Fruit fly (Drosophila melanogaster) whole organism, embryonic: ENCODE data around the gene Ctl1.

Experiments
- ATbp ChIP-seq: fragments of 200-800 bp; sonication (Bioruptor generic); optimal IDR thresholded peaks from 2 replicates; lab custom pipeline; 2017; ENCODE audit warnings: missing biosample characterization, mild to moderate bottlenecking, missing genetic modification characterization, missing genetic modification reagents
- Blimp-1 ChIP-seq: fragments of 200-800 bp; sonication (Bioruptor generic); optimal IDR thresholded peaks from 3 replicates; lab custom pipeline; 2018; ENCODE audit warnings: missing biosample characterization, missing genetic modification characterization, mild to moderate bottlenecking, moderate library complexity, missing genetic modification reagents
- CG12769 ChIP-seq: fragments of 200-800 bp; sonication (Bioruptor generic); optimal IDR thresholded peaks from 2 replicates; lab custom pipeline; 2019; ENCODE audit warnings: missing biosample characterization, mild to moderate bottlenecking, missing genetic modification characterization, moderate library complexity
- CG12942 ChIP-seq: fragments of 200-800 bp; sonication (Bioruptor generic); optimal IDR thresholded peaks from 3 replicates; lab custom pipeline; 2016; ENCODE audit warnings: missing biosample characterization, missing genetic modification characterization
- CG13296 ChIP-seq: fragments of 200-800 bp; sonication (Bioruptor generic); optimal IDR thresholded peaks from 3 replicates; lab custom pipeline; 2018; ENCODE audit warnings: missing biosample characterization, mild to moderate bottlenecking, missing genetic modification characterization
- CG14441 ChIP-seq: fragments of 200-800 bp; sonication (Bioruptor generic); IDR thresholded peaks from 2 replicates; pipeline ENCODE4 v1.3.6; 2022; ENCODE audit warnings: missing biosample characterization, missing genetic modification characterization
- CG14860 ChIP-seq: fragments of 200-800 bp; sonication (Bioruptor generic); IDR thresholded peaks from 3 replicates; pipeline ENCODE4 v1.3.6; 2022; ENCODE audit warnings: missing biosample characterization, missing genetic modification characterization; ENCODE audit not compliant: partially characterized antibody
- CG15514 ChIP-seq: fragments of 200-800 bp; sonication (Bioruptor generic); optimal IDR thresholded peaks from 3 replicates; lab custom pipeline; 2017; ENCODE audit warnings: missing biosample characterization, missing genetic modification characterization, mild to moderate bottlenecking, moderate library complexity, missing genetic modification reagents
- CG16813 ChIP-seq: fragments of 200-800 bp; sonication (Bioruptor generic); IDR thresholded peaks from 3 replicates; pipeline ENCODE4 v1.3.6; 2022; ENCODE audit warnings: missing biosample characterization, missing genetic modification characterization; ENCODE audit not compliant: partially characterized antibody
- CG17802 ChIP-seq: fragments of 200-800 bp; sonication (Bioruptor generic); optimal IDR thresholded peaks from 2 replicates; lab custom pipeline; 2018; ENCODE audit warnings: missing biosample characterization, mild to moderate bottlenecking, missing genetic modification characterization, moderate library complexity
- CG18262 ChIP-seq: fragments of 200-800 bp; optimal IDR thresholded peaks from 3 replicates; lab custom pipeline; 2019; ENCODE audit warnings: missing biosample characterization, mild to moderate bottlenecking, missing genetic modification characterization, moderate library complexity
- CG2678 ChIP-seq: fragments of 200-800 bp; sonication (Bioruptor generic); optimal IDR thresholded peaks from 3 replicates; lab custom pipeline; 2019; ENCODE audit warnings: missing biosample characterization, mild to moderate bottlenecking, missing genetic modification characterization, moderate library complexity
- CG6654 ChIP-seq: fragments of 200-800 bp; sonication (Bioruptor generic); optimal IDR thresholded peaks from 2 replicates; lab custom pipeline; 2017; ENCODE audit warnings: missing biosample characterization, mild to moderate bottlenecking, missing genetic modification characterization
- CG9817 ChIP-seq: fragments of 200-800 bp; sonication (Bioruptor generic); optimal IDR thresholded peaks from 2 replicates; lab custom pipeline; 2018; ENCODE audit warnings: missing biosample characterization, mild to moderate bottlenecking, missing genetic modification characterization, moderate library complexity
- Dad ChIP-seq: fragments of 200-800 bp; sonication (Bioruptor generic); optimal IDR thresholded peaks from 3 replicates; lab custom pipeline; 2016; ENCODE audit warnings: missing biosample characterization, missing genetic modification characterization
- Deaf1 ChIP-seq: fragments of 200-800 bp; optimal IDR thresholded peaks from 3 replicates; lab custom pipeline; 2019; ENCODE audit warnings: missing biosample characterization, mild to moderate bottlenecking, missing genetic modification characterization, moderate library complexity
- Ets97D ChIP-seq: fragments of 200-800 bp; sonication (Bioruptor generic); optimal IDR thresholded peaks from 3 replicates; lab custom pipeline; 2016; ENCODE audit warnings: missing biosample characterization, missing genetic modification characterization
- H15 ChIP-seq: fragments of 200-800 bp; sonication (Bioruptor generic); IDR thresholded peaks from 3 replicates; pipeline ENCODE4 v1.3.6; 2022; ENCODE audit warnings: missing biosample characterization, missing genetic modification characterization
- HLHmδ ChIP-seq: fragments of 200-800 bp; sonication (Bioruptor generic); optimal IDR thresholded peaks from 2 replicates; lab custom pipeline; 2018; ENCODE audit warnings: missing biosample characterization, mild to moderate bottlenecking, missing genetic modification characterization, moderate library complexity
- HmgZ ChIP-seq: fragments of 200-800 bp; sonication (Bioruptor generic); optimal IDR thresholded peaks from 2 replicates; lab custom pipeline; 2018; ENCODE audit warnings: missing biosample characterization, mild to moderate bottlenecking, missing genetic modification characterization
- MTF-1 ChIP-seq: fragments of 200-800 bp; sonication (Bioruptor generic); optimal IDR thresholded peaks from 2 replicates; lab custom pipeline; 2018; ENCODE audit warnings: missing biosample characterization, mild to moderate bottlenecking, missing genetic modification characterization, borderline replicate concordance
- Optix ChIP-seq: fragments of 200-800 bp; sonication (Bioruptor generic); IDR thresholded peaks from 3 replicates; pipeline ENCODE4 v1.3.6; 2022; ENCODE audit warnings: missing biosample characterization, missing genetic modification characterization
- Pdp1 ChIP-seq, 2 experiments: fragments of 200-800 bp; sonication (Bioruptor generic); optimal IDR thresholded peaks; 3 replicates each; lab custom pipeline; 2016; ENCODE audit warnings: missing biosample characterization in 2 of 2, missing genetic modification characterization in 2 of 2, mild to moderate bottlenecking in 1 of 2, moderate library complexity in 1 of 2
- Rfx ChIP-seq: fragments of 200-800 bp; sonication (Bioruptor generic); IDR thresholded peaks from 2 replicates; pipeline ENCODE4 v1.3.6; 2022; ENCODE audit warnings: missing biosample characterization, missing genetic modification characterization
- Ssrp ChIP-seq: fragments of 200-800 bp; sonication (Bioruptor generic); optimal IDR thresholded peaks from 2 replicates; lab custom pipeline; 2018; ENCODE audit warnings: missing biosample characterization, mild to moderate bottlenecking, missing genetic modification characterization, moderate library complexity
- Xrp1 ChIP-seq: fragments of 200-800 bp; sonication (Bioruptor generic); IDR thresholded peaks from 2 replicates; pipeline ENCODE4 v1.3.6; 2022; ENCODE audit warnings: missing biosample characterization, missing genetic modification characterization
- ab ChIP-seq: fragments of 200-800 bp; sonication (Bioruptor generic); optimal IDR thresholded peaks from 2 replicates; lab custom pipeline; 2016; ENCODE audit warnings: missing biosample characterization, missing genetic modification characterization
- az2 ChIP-seq: fragments of 200-800 bp; sonication (Bioruptor generic); optimal IDR thresholded peaks from 3 replicates; lab custom pipeline; 2016; ENCODE audit warnings: missing biosample characterization, missing genetic modification characterization
- corto ChIP-seq: fragments of 200-800 bp; sonication (Bioruptor generic); optimal IDR thresholded peaks from 2 replicates; lab custom pipeline; 2016; ENCODE audit warnings: missing biosample characterization, mild to moderate bottlenecking, missing genetic modification characterization, moderate library complexity
- emc ChIP-seq: fragments of 200-800 bp; sonication (Bioruptor generic); optimal IDR thresholded peaks from 2 replicates; lab custom pipeline; 2016; ENCODE audit warnings: missing biosample characterization, missing genetic modification characterization
- ems ChIP-seq: fragments of 200-800 bp; sonication (Bioruptor generic); optimal IDR thresholded peaks from 3 replicates; lab custom pipeline; 2016; ENCODE audit warnings: missing biosample characterization, missing genetic modification characterization
- eyg ChIP-seq: fragments of 200-800 bp; sonication (Bioruptor generic); optimal IDR thresholded peaks from 3 replicates; lab custom pipeline; 2016; ENCODE audit warnings: missing biosample characterization, missing genetic modification characterization
- grn ChIP-seq: fragments of 200-800 bp; sonication (Bioruptor generic); optimal IDR thresholded peaks from 3 replicates; lab custom pipeline; 2017; ENCODE audit warnings: missing biosample characterization, missing genetic modification characterization
- gsb-n ChIP-seq: fragments of 200-800 bp; sonication (Bioruptor generic); optimal IDR thresholded peaks from 3 replicates; lab custom pipeline; 2018; ENCODE audit warnings: missing biosample characterization, mild to moderate bottlenecking, missing genetic modification characterization
- hkb ChIP-seq, 2 experiments: fragments of 200-800 bp in 1 of 2; fragments of >200 bp in 1 of 2; sonication (Bioruptor generic) in 1 of 2; IDR thresholded peaks in 1 of 2; optimal IDR thresholded peaks in 1 of 2; 2 replicates each; pipeline versions ENCODE4 v1.3.6 to Lab custom; 2017 to 2022; ENCODE audit warnings: missing biosample characterization in 1 of 2, missing genetic modification characterization in 1 of 2
- kni ChIP-seq: fragments of 200-800 bp; sonication (Bioruptor generic); optimal IDR thresholded peaks from 3 replicates; lab custom pipeline; 2017; ENCODE audit warnings: mild to moderate bottlenecking, missing biosample characterization, missing genetic modification reagents, missing genetic modification characterization
- lab ChIP-seq: fragments of 200-800 bp; sonication (Bioruptor generic); optimal IDR thresholded peaks from 3 replicates; lab custom pipeline; 2017; ENCODE audit warnings: missing biosample characterization, missing genetic modification characterization, mild to moderate bottlenecking, moderate library complexity, missing genetic modification reagents
- maf-S ChIP-seq: fragments of 200-800 bp; sonication (Bioruptor generic); optimal IDR thresholded peaks from 2 replicates; lab custom pipeline; 2016; ENCODE audit warnings: missing biosample characterization, missing genetic modification characterization
- mld ChIP-seq: fragments of 200-800 bp; sonication (Bioruptor generic); IDR thresholded peaks from 3 replicates; pipeline ENCODE4 v1.3.6; 2022; ENCODE audit warnings: missing biosample characterization, missing genetic modification characterization; ENCODE audit not compliant: partially characterized antibody
- oc ChIP-seq: fragments of 200-800 bp; sonication (Bioruptor generic); optimal IDR thresholded peaks from 2 replicates; lab custom pipeline; 2018; ENCODE audit warnings: missing biosample characterization, mild to moderate bottlenecking, missing genetic modification characterization, moderate library complexity
- pan ChIP-seq, 4 experiments: fragments of >200 bp in 3 of 4; fragments of 200-800 bp in 1 of 4; sonication (Bioruptor generic) in 1 of 4; optimal IDR thresholded peaks in 3 of 4; IDR thresholded peaks in 1 of 4; 2 replicates each; pipeline versions ENCODE4 v1.3.6 to Lab custom; 2017 to 2022; ENCODE audit warnings: missing biosample characterization in 2 of 4, missing genetic modification characterization in 2 of 4, mixed read lengths in 1 of 4
- pita ChIP-seq: fragments of 200-800 bp; sonication (Bioruptor generic); optimal IDR thresholded peaks from 2 replicates; lab custom pipeline; 2017; ENCODE audit warnings: missing biosample characterization, mild to moderate bottlenecking, missing genetic modification characterization
- run ChIP-seq: fragments of 200-800 bp; sonication (Bioruptor generic); optimal IDR thresholded peaks from 3 replicates; lab custom pipeline; 2018; ENCODE audit warnings: missing biosample characterization, mild to moderate bottlenecking, missing genetic modification characterization
- slp2 ChIP-seq: fragments of 200-800 bp; sonication (Bioruptor generic); optimal IDR thresholded peaks from 2 replicates; lab custom pipeline; 2016; ENCODE audit warnings: missing biosample characterization, missing genetic modification characterization
- tll ChIP-seq, 2 experiments: fragments of 200-800 bp in 1 of 2; fragments of >200 bp in 1 of 2; sonication (Bioruptor generic) in 1 of 2; optimal IDR thresholded peaks; 2 replicates each; lab custom pipeline; 2017 to 2019; ENCODE audit warnings: missing biosample characterization in 2 of 2, missing genetic modification characterization in 2 of 2, mild to moderate bottlenecking in 1 of 2, moderate library complexity in 1 of 2
- trh ChIP-seq: fragments of 200-800 bp; sonication (Bioruptor generic); optimal IDR thresholded peaks from 2 replicates; lab custom pipeline; 2016; ENCODE audit warnings: missing biosample characterization, missing genetic modification characterization
- zfh1 ChIP-seq: fragments of 200-800 bp; sonication (Bioruptor generic); IDR thresholded peaks from 3 replicates; pipeline ENCODE4 v1.3.6; 2022; ENCODE audit warnings: missing biosample characterization, missing genetic modification characterization

The Ctl1 gene

dm6 chr3L:4307691-4308383 is 30.1 kb downstream of the Ctl1 start, which contains the start of gene dyl (continued):
- TF ChIP-seq corto (no peak), grn (GFP tag; lab: Kevin White, UChicago) (no peak), CG17802 (tag; lab: Kevin White, UChicago) (no peak), run (tag; lab: Kevin White, UChicago) (no peak), CG9817 (tag; lab: Kevin White, UChicago) (no peak), Dad (GFP tag; lab: Kevin White, UChicago) (no peak), HLHmδ (GFP tag; lab: Kevin White, UChicago) (no peak), Pdp1 (GFP tag; optimal IDR thresholded peaks at IDR 0.05; lab: Kevin White, UChicago) (peak in 1 of 2 experiments; percentile 88), Deaf1 (tag; lab: Kevin White, UChicago) (peak; percentile 86), CG15514 (GFP tag; lab: Kevin White, UChicago) (no peak), Ssrp (tag; lab: Kevin White, UChicago) (no peak), ems (GFP tag; lab: Kevin White, UChicago) (no peak), CG12769 (tag; lab: Kevin White, UChicago) (peak; percentile 9), kni (GFP tag; lab: Kevin White, UChicago) (peak; percentile 86), ab (GFP tag; lab: Kevin White, UChicago) (no peak), CG6654 (no peak), CG16813 (no peak), CG18262 (no peak), Optix (GFP tag; lab: Robert Waterston, UW) (no peak), CG13296 (no peak), HmgZ (no peak), Blimp-1 (peak; percentile 78), pita (GFP tag; lab: Kevin White, UChicago) (no peak), CG2678 (no peak), CG12942 (GFP tag; lab: Kevin White, UChicago) (no peak), Xrp1 (GFP tag; lab: Robert Waterston, UW) (no peak), slp2 (GFP tag; lab: Kevin White, UChicago) (no peak), ATbp (no peak), trh (GFP tag; lab: Kevin White, UChicago) (no peak), emc (no peak), lab (no peak), hkb (optimal IDR thresholded peaks at IDR 0.05; lab: Kevin White, UChicago) (no peak), hkb (GFP tag; IDR thresholded peaks at IDR 0.05; lab: Robert Waterston, UW) (no peak), Ets97D (no peak), CG14860 (GFP tag; lab: Robert Waterston, UW) (no peak), maf-S (GFP tag; lab: Kevin White, UChicago) (no peak), pan (optimal IDR thresholded peaks at IDR 0.05; lab: Kevin White, UChicago) (no peak), pan (GFP tag; optimal IDR thresholded peaks at IDR 0.05 in 1 of 2, IDR thresholded peaks at IDR 0.05 in 1 of 2) (no peak), zfh1 (GFP tag; lab: Robert Waterston, UW) (no peak), eyg (GFP tag; lab: Kevin White, UChicago) (no peak), CG14441 (GFP tag; lab: Robert Waterston, UW) (no peak), oc (tag; lab: Kevin White, UChicago) (peak; percentile 68), H15 (GFP tag; lab: Robert Waterston, UW) (no peak), tll (GFP tag; optimal IDR thresholded peaks at IDR 0.05; lab: Kevin White, UChicago) (no peak), az2 (no peak), Rfx (GFP tag; lab: Robert Waterston, UW) (no peak), gsb-n (tag; lab: Kevin White, UChicago) (peak; percentile 13), mld (GFP tag; lab: Robert Waterston, UW) (no peak), MTF-1 (GFP tag; lab: Kevin White, UChicago) (no peak)
